Fruit fly (Drosophila melanogaster): ENCODE results near the gene Cpr65Au.
"Not testable (repeated sequence)": the region's sequence is repeated elsewhere in the genome, so short reads cannot be mapped to it uniquely, and the experiment has no call there.

Cpr65Au gene

DNA sequence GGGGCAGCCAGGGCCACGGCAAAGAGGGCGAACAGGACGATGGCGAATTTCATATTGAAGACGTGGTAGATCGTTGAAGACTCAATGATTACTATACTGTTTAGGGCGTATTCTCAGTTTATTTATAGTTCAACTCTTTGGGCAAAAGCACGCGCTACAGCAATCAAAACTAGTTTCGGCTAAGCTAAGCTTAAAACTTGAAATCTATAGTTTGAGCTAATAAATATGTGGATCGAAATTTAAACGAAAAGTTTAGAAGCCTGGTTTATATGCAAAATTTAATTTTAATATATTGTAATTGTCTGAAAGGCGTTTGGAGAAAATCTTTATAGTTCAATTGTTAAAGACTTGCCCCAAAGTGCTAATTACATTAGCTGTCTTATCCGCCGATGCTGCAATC, 16.0 kb upstream of the Cpr65Au start, which contains the start of gene Cpr65Ax1:
TSS of gene Cpr65Ax1 (minus strand) at position 101 of the 400 bp plus-strand sequence.
- not testable (repeated sequence) for TF ChIP-seq Mnt, CG12768, cic (GFP tag; optimal IDR thresholded peaks at IDR 0.05)

- TF ChIP-seq cnc (optimal IDR thresholded peaks at IDR 0.05); CG14711 (tag; optimal IDR thresholded peaks at IDR 0.05); ovo (GFP tag; optimal IDR thresholded peaks at IDR 0.05): not testable (repeated sequence)
Observed at dm6 chr3L:6146374-6146773, 14.5 kb upstream of the Cpr65Au start, which contains the start of gene Lcp65Ab2. Gene Lcp65Ab2 (plus strand): TSS chr3L:6146674.

DNA sequence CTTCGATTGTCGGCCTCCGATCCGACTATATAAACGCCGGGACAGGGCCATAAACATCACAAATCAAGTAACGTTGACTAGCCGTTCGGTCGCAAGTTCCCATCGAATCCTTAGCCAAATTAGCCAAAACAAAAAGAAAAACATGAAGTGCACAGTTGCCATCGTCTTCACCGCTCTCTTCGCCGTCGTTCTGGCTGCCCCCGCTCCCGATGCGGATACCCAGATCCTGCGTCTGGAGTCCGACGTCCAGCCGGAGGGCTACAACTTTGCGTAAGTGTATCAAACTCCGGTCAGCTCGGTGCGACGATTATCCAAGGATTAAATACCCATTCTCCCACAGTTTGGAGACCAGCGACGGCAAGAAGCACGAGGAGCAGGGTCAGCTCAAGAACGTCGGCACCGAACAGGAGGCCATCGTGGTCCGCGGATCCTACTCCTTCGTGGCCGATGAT, 12.9 kb upstream of the Cpr65Au start, which contains the start of gene Lcp65Ac:
TSS of gene Lcp65Ac (plus strand) at position 51 of the 452 bp plus-strand sequence.
- TF ChIP-seq CG1620 (GFP tag; optimal IDR thresholded peaks at IDR 0.05) (no peak), bab1 (GFP tag; optimal IDR thresholded peaks at IDR 0.05) (no peak), CG14711 (tag; optimal IDR thresholded peaks at IDR 0.05) (no peak), tj (GFP tag; optimal IDR thresholded peaks at IDR 0.05) (no peak), kay (GFP tag; ENCODE audit: borderline replicate concordance) (no peak), Hr96 (GFP tag; optimal IDR thresholded peaks at IDR 0.05) (no peak), CG12768 (GFP tag; optimal IDR thresholded peaks at IDR 0.05) (no peak), Clk (GFP tag; optimal IDR thresholded peaks at IDR 0.05) (no peak), toe (GFP tag; optimal IDR thresholded peaks at IDR 0.05) (no peak), Crg-1 (GFP tag; optimal IDR thresholded peaks at IDR 0.05) (no peak), CG33017 (tag; optimal IDR thresholded peaks at IDR 0.05) (no peak), Mnt (GFP tag; optimal IDR thresholded peaks at IDR 0.05) (no peak), pad (GFP tag; optimal IDR thresholded peaks at IDR 0.05) (no peak), cic (GFP tag; optimal IDR thresholded peaks at IDR 0.05) (no peak), CG7045 (GFP tag; optimal IDR thresholded peaks at IDR 0.05) (no peak), cnc (optimal IDR thresholded peaks at IDR 0.05) (no peak), CG11617 (GFP tag; optimal IDR thresholded peaks at IDR 0.05) (no peak)

- TF ChIP-seq CG7101 (tag; optimal IDR thresholded peaks at IDR 0.05) = no peak
- TF ChIP-seq CG1620 (GFP tag; optimal IDR thresholded peaks at IDR 0.05) = no peak
- no peak for TF ChIP-seq kay (GFP tag; ENCODE audit: borderline replicate concordance)
- no peak for TF ChIP-seq CG33017 (tag; optimal IDR thresholded peaks at IDR 0.05)
- no peak for TF ChIP-seq cic (GFP tag; optimal IDR thresholded peaks at IDR 0.05)
- no peak for TF ChIP-seq toe (GFP tag; optimal IDR thresholded peaks at IDR 0.05)
- no peak for TF ChIP-seq Mnt (GFP tag; optimal IDR thresholded peaks at IDR 0.05)
- no peak for TF ChIP-seq tj (GFP tag; optimal IDR thresholded peaks at IDR 0.05)
- no peak for TF ChIP-seq Clk (GFP tag; optimal IDR thresholded peaks at IDR 0.05)
- no peak for TF ChIP-seq cnc (optimal IDR thresholded peaks at IDR 0.05)
- TF ChIP-seq ovo (GFP tag; optimal IDR thresholded peaks at IDR 0.05) = no peak
Observed at dm6 chr3L:6143188-6143755, 11.4 kb upstream of the Cpr65Au start, which contains the start of gene Lcp65Ad. Gene Lcp65Ad (plus strand): TSS chr3L:6143395.

dm6 chr3L:6142313-6142712, 10.4 kb upstream of the Cpr65Au start, which contains the start of gene Cpr65Aw:
Gene Cpr65Aw (minus strand): TSS chr3L:6142413.
- no peak for TF ChIP-seq Crg-1 (GFP tag; optimal IDR thresholded peaks at IDR 0.05)
- TF ChIP-seq Hr96 (GFP tag; optimal IDR thresholded peaks at IDR 0.05) = no peak
- TF ChIP-seq bab1 (GFP tag; optimal IDR thresholded peaks at IDR 0.05) = no peak
- TF ChIP-seq Clk (GFP tag; optimal IDR thresholded peaks at IDR 0.05) = no peak

DNA sequence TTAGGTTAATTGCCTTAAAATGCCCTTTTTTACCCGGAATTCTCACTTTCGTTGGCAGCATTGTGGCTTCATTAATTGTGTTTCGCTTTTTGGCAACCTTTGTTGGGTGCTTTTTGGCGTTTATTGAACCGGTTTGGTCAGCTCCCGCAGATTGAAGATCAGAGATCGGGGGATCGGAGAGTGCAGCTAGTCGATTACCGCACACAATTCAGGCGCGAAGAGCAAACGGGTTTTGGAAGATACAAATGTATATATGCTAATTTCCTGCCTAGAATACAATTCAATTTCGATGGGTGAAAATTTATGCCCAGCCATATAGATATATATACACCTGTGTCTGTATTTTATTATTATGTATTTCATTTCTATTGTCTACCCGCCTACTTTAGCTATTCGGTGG, 9.6 kb upstream of the Cpr65Au start:
- TF ChIP-seq cic (GFP tag; optimal IDR thresholded peaks at IDR 0.05) (no peak), Mnt (GFP tag; optimal IDR thresholded peaks at IDR 0.05) (no peak), CG11617 (GFP tag; optimal IDR thresholded peaks at IDR 0.05) (no peak), CG12768 (GFP tag; optimal IDR thresholded peaks at IDR 0.05) (no peak), kay (GFP tag; ENCODE audit: borderline replicate concordance) (no peak), Hr96 (GFP tag; optimal IDR thresholded peaks at IDR 0.05) (no peak), toe (GFP tag; optimal IDR thresholded peaks at IDR 0.05) (no peak), CG7045 (GFP tag; optimal IDR thresholded peaks at IDR 0.05) (no peak), tj (GFP tag; optimal IDR thresholded peaks at IDR 0.05) (no peak), CG1620 (GFP tag; optimal IDR thresholded peaks at IDR 0.05) (no peak), Clk (GFP tag; optimal IDR thresholded peaks at IDR 0.05) (no peak), CG14711 (tag; optimal IDR thresholded peaks at IDR 0.05) (no peak), ovo (GFP tag; optimal IDR thresholded peaks at IDR 0.05) (no peak), pad (GFP tag; optimal IDR thresholded peaks at IDR 0.05) (no peak), cnc (optimal IDR thresholded peaks at IDR 0.05) (no peak), bab1 (GFP tag; optimal IDR thresholded peaks at IDR 0.05) (no peak), Crg-1 (GFP tag; optimal IDR thresholded peaks at IDR 0.05) (no peak), CG5204 (GFP tag; optimal IDR thresholded peaks at IDR 0.05) (no peak)

- TF ChIP-seq pad (GFP tag; optimal IDR thresholded peaks at IDR 0.05) = no peak
- no peak for TF ChIP-seq CG12768 (GFP tag; optimal IDR thresholded peaks at IDR 0.05)
- TF ChIP-seq kay (GFP tag; ENCODE audit: borderline replicate concordance) = no peak
- TF ChIP-seq Crg-1 (GFP tag; optimal IDR thresholded peaks at IDR 0.05) = no peak
- TF ChIP-seq CG7101 (tag; optimal IDR thresholded peaks at IDR 0.05) = no peak
- TF ChIP-seq CG5204 (GFP tag; optimal IDR thresholded peaks at IDR 0.05) = no peak
- TF ChIP-seq cic (GFP tag; optimal IDR thresholded peaks at IDR 0.05) = no peak
- TF ChIP-seq tj (GFP tag; optimal IDR thresholded peaks at IDR 0.05) = no peak
- no peak for TF ChIP-seq CG1620 (GFP tag; optimal IDR thresholded peaks at IDR 0.05)
- TF ChIP-seq Clk (GFP tag; optimal IDR thresholded peaks at IDR 0.05) = no peak
- TF ChIP-seq ovo (GFP tag; optimal IDR thresholded peaks at IDR 0.05) = no peak
- TF ChIP-seq bab1 (GFP tag; optimal IDR thresholded peaks at IDR 0.05) = no peak
- TF ChIP-seq CG14711 (tag; optimal IDR thresholded peaks at IDR 0.05) = no peak
Observed at dm6 chr3L:6140771-6141472, 9.0 kb upstream of the Cpr65Au start.

Measured in whole organism, adult.